Fruit fly (Drosophila melanogaster): Measurements from ENCODE around the gene Hsc70-2.

DNA sequence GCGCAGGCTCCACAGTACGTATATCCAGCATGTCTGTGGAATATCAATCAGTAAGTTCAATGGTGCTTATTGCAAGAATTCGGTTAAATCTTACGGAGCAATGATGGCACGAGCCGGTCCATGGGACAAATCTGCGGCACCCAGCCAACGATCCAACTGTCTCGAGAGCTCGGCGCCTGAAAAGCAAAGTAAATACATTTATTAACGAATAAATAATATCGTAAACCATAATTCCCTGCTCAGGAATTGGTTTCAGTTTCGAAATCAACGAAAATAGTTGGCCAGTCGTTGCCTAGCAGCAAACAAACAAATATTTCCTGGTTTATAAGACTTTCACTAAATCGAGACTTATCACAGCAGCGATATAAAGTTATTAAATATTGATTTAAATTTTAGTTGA, 35.0 kb upstream of the Hsc70-2 start, which contains the start of gene CG11656:
- TF ChIP-seq toe (GFP tag; optimal IDR thresholded peaks at IDR 0.05) (no peak), bab1 (GFP tag; optimal IDR thresholded peaks at IDR 0.05) (no peak)

All from whole organism, adult.